Worm (Caenorhabditis elegans) whole organism, L1 larva: ENCODE measurements around the gene adm-2.

Experiments used
- C34B4.2 ChIP-seq: sonication (generic microtip); optimal IDR thresholded peaks from 2 replicates; lab custom pipeline; 2017; ENCODE audit warnings: mild to moderate bottlenecking, missing genetic modification characterization, missing compliant biosample characterization
- aha-1 ChIP-seq: fragments of 150-350 bp; optimal IDR thresholded peaks from 2 replicates; lab custom pipeline; 2014; ENCODE audit warnings: missing biosample characterization, missing genetic modification characterization
- ama-1 ChIP-seq: fragments of 150-350 bp; optimal IDR thresholded peaks from 2 replicates; lab custom pipeline; 2014
- blmp-1 ChIP-seq: fragments of 150-350 bp; optimal IDR thresholded peaks from 2 replicates; lab custom pipeline; 2014; ENCODE audit warnings: missing biosample characterization, missing genetic modification characterization
- ceh-63 ChIP-seq: fragments of 200-800 bp; sonication (Bioruptor generic); optimal IDR thresholded peaks from 2 replicates; lab custom pipeline; 2018; ENCODE audit warnings: mild to moderate bottlenecking, missing genetic modification characterization, missing compliant biosample characterization
- ceh-82 ChIP-seq, 3 experiments: fragments of 150-350 bp in 1 of 3; sonication (generic microtip) in 2 of 3; optimal IDR thresholded peaks; 2 replicates each; lab custom pipeline; 2014 to 2017; ENCODE audit warnings: missing biosample characterization in 3 of 3, missing genetic modification characterization in 3 of 3
- ceh-88 ChIP-seq: fragments of 200-800 bp; sonication (Bioruptor generic); IDR thresholded peaks from 2 replicates; pipeline ENCODE4 v1.3.6; 2022; ENCODE audit warnings: missing genetic modification characterization, missing compliant biosample characterization
- ceh-90 ChIP-seq: sonication (generic microtip); optimal IDR thresholded peaks from 2 replicates; lab custom pipeline; 2016; ENCODE audit warnings: missing genetic modification characterization, missing compliant biosample characterization
- dpl-1 ChIP-seq, 3 experiments: fragments of 150-350 bp in 2 of 3; sonication (generic microtip) in 1 of 3; optimal IDR thresholded peaks; 2 replicates each; lab custom pipeline; 2014 to 2017; ENCODE audit warnings: missing biosample characterization in 3 of 3, missing genetic modification characterization in 3 of 3, missing genetic modification reagents in 3 of 3
- efl-3 ChIP-seq: fragments of 200-800 bp; sonication (Bioruptor generic); optimal IDR thresholded peaks from 2 replicates; lab custom pipeline; 2018; ENCODE audit warnings: mild to moderate bottlenecking, missing genetic modification characterization, missing compliant biosample characterization
- egl-13 ChIP-seq: sonication (generic microtip); optimal IDR thresholded peaks from 2 replicates; lab custom pipeline; 2016; ENCODE audit warnings: missing genotype, missing genetic modification reagents, missing genetic modification characterization, missing compliant biosample characterization
- egl-27 ChIP-seq, 2 experiments: fragments of 150-350 bp in 1 of 2; sonication (generic microtip); optimal IDR thresholded peaks; 3 replicates each; lab custom pipeline; 2017 to 2018; ENCODE audit warnings: missing biosample characterization in 2 of 2, missing genetic modification characterization in 2 of 2, missing genetic modification reagents in 2 of 2
- ets-5 ChIP-seq: fragments of 200-800 bp; sonication (Bioruptor generic); IDR thresholded peaks from 2 replicates; pipeline ENCODE4 v1.3.6; 2022; ENCODE audit warnings: missing genetic modification characterization, missing compliant biosample characterization
- fkh-10 ChIP-seq: sonication (generic microtip); optimal IDR thresholded peaks from 2 replicates; lab custom pipeline; 2017; ENCODE audit warnings: missing biosample characterization, missing genetic modification reagents, missing genetic modification characterization
- fkh-4 ChIP-seq: sonication (generic microtip); optimal IDR thresholded peaks from 2 replicates; lab custom pipeline; 2016; ENCODE audit warnings: missing compliant biosample characterization, missing genetic modification characterization, borderline replicate concordance
- grh-1 ChIP-seq: fragments of 200-800 bp; sonication (Bioruptor generic); IDR thresholded peaks from 2 replicates; pipeline ENCODE4 v1.3.6; 2022; ENCODE audit warnings: missing genetic modification reagents, missing genetic modification characterization, missing compliant biosample characterization
- hlh-17 ChIP-seq: fragments of 200-800 bp; sonication (Bioruptor generic); optimal IDR thresholded peaks from 2 replicates; lab custom pipeline; 2018; ENCODE audit warnings: missing genetic modification characterization, mild to moderate bottlenecking, missing compliant biosample characterization, moderate library complexity, borderline replicate concordance
- isw-1 ChIP-seq: fragments of 200-800 bp; sonication (Bioruptor generic); IDR thresholded peaks from 2 replicates; pipeline ENCODE4 v1.3.6; 2022; ENCODE audit warnings: missing genetic modification characterization, missing compliant biosample characterization
- lin-39 ChIP-seq: fragments of 150-350 bp; optimal IDR thresholded peaks from 2 replicates; lab custom pipeline; 2014; ENCODE audit warnings: missing biosample characterization, missing genetic modification reagents, missing genetic modification characterization
- lir-3 ChIP-seq: sonication (generic microtip); optimal IDR thresholded peaks from 2 replicates; lab custom pipeline; 2016; ENCODE audit warnings: mild to moderate bottlenecking, missing genetic modification characterization, moderate library complexity, missing compliant biosample characterization; ENCODE audit not compliant: poor library complexity
- mab-9 ChIP-seq: fragments of 200-800 bp; sonication (Bioruptor generic); IDR thresholded peaks from 2 replicates; pipeline ENCODE4 v1.3.6; 2022; ENCODE audit warnings: missing genetic modification reagents, missing genetic modification characterization, missing compliant biosample characterization
- mep-1 ChIP-seq: fragments of 150-350 bp; optimal IDR thresholded peaks from 2 replicates; lab custom pipeline; 2014; ENCODE audit warnings: missing biosample characterization, missing genetic modification characterization
- nhr-11 ChIP-seq: fragments of 150-350 bp; optimal IDR thresholded peaks from 2 replicates; lab custom pipeline; 2014; ENCODE audit warnings: missing biosample characterization, missing genetic modification characterization
- nhr-12 ChIP-seq: sonication (generic microtip); optimal IDR thresholded peaks from 2 replicates; lab custom pipeline; 2017; ENCODE audit warnings: missing biosample characterization, missing genetic modification characterization
- nhr-19 ChIP-seq: fragments of 200-800 bp; sonication (Bioruptor generic); conservative IDR thresholded peaks from 2 replicates; pipeline ENCODE4 v1.3.6; 2022; ENCODE audit warnings: missing genetic modification characterization, missing compliant biosample characterization
- nhr-237 ChIP-seq: fragments of 150-350 bp; optimal IDR thresholded peaks from 2 replicates; lab custom pipeline; 2014; ENCODE audit warnings: missing biosample characterization, missing genetic modification characterization
- nhr-28 ChIP-seq: fragments of 150-350 bp; optimal IDR thresholded peaks from 2 replicates; lab custom pipeline; 2014; ENCODE audit warnings: missing biosample characterization, missing genetic modification characterization
- nhr-71 ChIP-seq: sonication (generic microtip); optimal IDR thresholded peaks from 2 replicates; lab custom pipeline; 2016; ENCODE audit warnings: mild to moderate bottlenecking, missing genetic modification characterization, moderate library complexity, missing compliant biosample characterization
- nhr-76 ChIP-seq: sonication (generic microtip); optimal IDR thresholded peaks from 2 replicates; lab custom pipeline; 2017; ENCODE audit warnings: missing biosample characterization, missing genetic modification characterization
- nhr-84 ChIP-seq: sonication (generic microtip); optimal IDR thresholded peaks from 2 replicates; lab custom pipeline; 2017; ENCODE audit warnings: missing biosample characterization, missing genetic modification characterization
- nhr-85 ChIP-seq: sonication (generic microtip); peaks from one replicate; lab custom pipeline; 2016; ENCODE audit warnings: missing genetic modification characterization, inconsistent platforms, missing compliant biosample characterization
- pag-3 ChIP-seq: sonication (generic microtip); optimal IDR thresholded peaks from 2 replicates; lab custom pipeline; 2017; ENCODE audit warnings: missing genetic modification characterization, mild to moderate bottlenecking, missing compliant biosample characterization, antibody characterized with exemption, borderline replicate concordance; ENCODE audit not compliant: insufficient read depth
- pax-3 ChIP-seq: fragments of 200-800 bp; sonication (Bioruptor generic); optimal IDR thresholded peaks from 2 replicates; lab custom pipeline; 2018; ENCODE audit warnings: mild to moderate bottlenecking, missing genetic modification characterization, moderate library complexity, missing compliant biosample characterization
- pqm-1 ChIP-seq: sonication (generic microtip); optimal IDR thresholded peaks from 3 replicates; lab custom pipeline; 2017; ENCODE audit warnings: missing biosample characterization, missing genetic modification characterization
- rnt-1 ChIP-seq: sonication (generic microtip); optimal IDR thresholded peaks from 2 replicates; lab custom pipeline; 2016; ENCODE audit warnings: mild to moderate bottlenecking, missing genetic modification characterization, moderate library complexity, missing compliant biosample characterization
- snpc-4 ChIP-seq: fragments of 150-350 bp; optimal IDR thresholded peaks from 2 replicates; lab custom pipeline; 2014; ENCODE audit warnings: missing biosample characterization, missing genetic modification characterization
- sox-4 ChIP-seq: sonication (generic microtip); optimal IDR thresholded peaks from 2 replicates; lab custom pipeline; 2016; ENCODE audit warnings: missing genetic modification characterization, missing compliant biosample characterization
- sptf-1 ChIP-seq: fragments of 150-350 bp; optimal IDR thresholded peaks from 2 replicates; lab custom pipeline; 2014; ENCODE audit warnings: missing biosample characterization, missing genetic modification characterization
- swsn-7 ChIP-seq: sonication (generic microtip); optimal IDR thresholded peaks from 2 replicates; lab custom pipeline; 2016; ENCODE audit warnings: missing genetic modification characterization, missing compliant biosample characterization
- tbx-2 ChIP-seq: sonication (generic microtip); optimal IDR thresholded peaks from 2 replicates; lab custom pipeline; 2016; ENCODE audit warnings: missing genetic modification characterization, missing compliant biosample characterization
- tlp-1 ChIP-seq: fragments of 150-350 bp; optimal IDR thresholded peaks from 2 replicates; lab custom pipeline; 2014; ENCODE audit warnings: missing biosample characterization, missing genetic modification characterization
- unc-130 ChIP-seq: fragments of 150-350 bp; optimal IDR thresholded peaks from 2 replicates; lab custom pipeline; 2017; ENCODE audit warnings: missing biosample characterization, missing genetic modification characterization, inconsistent platforms
- unc-30 ChIP-seq: sonication (generic microtip); optimal IDR thresholded peaks from 2 replicates; lab custom pipeline; 2017; ENCODE audit warnings: missing biosample characterization, missing genetic modification characterization
- unc-62 ChIP-seq: fragments of 150-350 bp; optimal IDR thresholded peaks from 2 replicates; lab custom pipeline; 2014; ENCODE audit warnings: missing biosample characterization, missing genetic modification reagents, missing genetic modification characterization
- unc-86 ChIP-seq: sonication (generic microtip); optimal IDR thresholded peaks from 2 replicates; lab custom pipeline; 2016; ENCODE audit warnings: missing genetic modification characterization, missing compliant biosample characterization
- unc-98 ChIP-seq: fragments of 200-800 bp; sonication (Bioruptor generic); IDR thresholded peaks from 2 replicates; pipeline ENCODE4 v1.3.6; 2022; ENCODE audit warnings: missing genetic modification characterization, missing compliant biosample characterization
- vab-15 ChIP-seq: sonication (generic microtip); optimal IDR thresholded peaks from 2 replicates; lab custom pipeline; 2017; ENCODE audit warnings: missing genotype, mild to moderate bottlenecking, missing genetic modification characterization, missing compliant biosample characterization
- xbp-1 ChIP-seq: sonication (generic microtip); optimal IDR thresholded peaks from 2 replicates; lab custom pipeline; 2016; ENCODE audit warnings: missing genetic modification characterization, missing compliant biosample characterization
- zip-4 ChIP-seq: fragments of 200-800 bp; sonication (Bioruptor generic); optimal IDR thresholded peaks from 2 replicates; lab custom pipeline; 2018; ENCODE audit warnings: mild to moderate bottlenecking, missing genetic modification characterization, moderate library complexity, missing compliant biosample characterization
- ztf-11 ChIP-seq, 2 experiments: sonication (generic microtip); optimal IDR thresholded peaks; 2 replicates each; lab custom pipeline; 2016 to 2017; ENCODE audit warnings: missing genetic modification characterization in 2 of 2, missing biosample characterization in 1 of 2, missing compliant biosample characterization in 1 of 2

The adm-2 gene

DNA sequence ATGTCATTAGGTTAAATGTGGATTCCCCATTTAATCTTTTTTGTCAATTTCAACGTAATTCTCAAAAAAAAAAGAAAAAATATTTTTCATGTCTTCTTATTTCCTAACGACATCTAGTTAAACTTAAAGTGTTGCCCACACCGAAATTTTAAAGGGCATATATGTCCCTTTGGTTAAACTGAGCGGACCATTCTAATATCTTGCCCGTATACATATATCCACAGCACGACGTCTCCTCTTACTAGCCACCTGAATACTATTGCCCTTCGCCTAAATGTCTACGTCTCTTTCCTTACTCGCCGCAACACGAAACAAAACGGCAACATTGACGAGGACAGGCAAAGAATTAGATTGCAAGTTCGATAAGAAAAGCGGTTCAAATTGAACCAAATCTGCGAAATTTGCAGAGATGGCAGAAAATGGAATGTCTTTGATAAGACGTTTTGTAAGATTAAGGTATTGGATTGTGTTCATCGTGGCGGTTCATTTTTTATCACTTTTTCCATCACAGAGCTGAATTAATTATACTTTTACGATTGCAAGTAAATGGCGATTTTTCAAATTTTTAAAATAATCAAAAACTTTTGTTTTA is 13.0 kb downstream of the adm-2 start (continued):
- TF ChIP-seq isw-1 (GFP tag; lab: Robert Waterston, UW) (peak; percentile 92), ceh-82 (tag; optimal IDR thresholded peaks at IDR 0.05; lab: Kevin White, UChicago) (peak; percentile 98 to 100 (median 99)), ztf-11 (tag; optimal IDR thresholded peaks at IDR 0.05; lab: Kevin White, UChicago) (peak; percentile 93 to 97), ama-1 (lab: Kevin White, UChicago) (peak; percentile 49), lin-39 (tag; lab: Kevin White, UChicago) (peak; percentile 100), nhr-84 (peak; percentile 83), pag-3 (tag; lab: Kevin White, UChicago) (no peak), nhr-28 (tag; lab: Kevin White, UChicago) (peak; percentile 58), egl-13 (tag; lab: Kevin White, UChicago) (peak; percentile 99), grh-1 (peak; percentile 97), nhr-85 (peak; percentile 99), ceh-90 (no peak), nhr-76 (peak; percentile 99), unc-30 (tag; lab: Kevin White, UChicago) (peak; percentile 72), swsn-7 (tag; lab: Kevin White, UChicago) (peak; percentile 99), nhr-12 (tag; lab: Kevin White, UChicago) (peak; percentile 89), mab-9 (GFP tag; lab: Robert Waterston, UW) (peak; percentile 99), nhr-11 (peak; percentile 99), pax-3 (tag; lab: Kevin White, UChicago) (peak; percentile 96), zip-4 (GFP tag; lab: Kevin White, UChicago) (peak; percentile 96), dpl-1 (GFP tag; optimal IDR thresholded peaks at IDR 0.05; lab: Kevin White, UChicago) (peak; percentile 63 to 72 (median 69)), tlp-1 (tag; lab: Kevin White, UChicago) (no peak), tbx-2 (tag; lab: Kevin White, UChicago) (peak; percentile 99), lir-3 (peak; percentile 96), sox-4 (peak; percentile 100), unc-62 (no peak), rnt-1 (tag; lab: Kevin White, UChicago) (peak; percentile 100), ceh-63 (GFP tag; lab: Kevin White, UChicago) (peak; percentile 99), nhr-19 (GFP tag; lab: Robert Waterston, UW) (peak; percentile 99), blmp-1 (tag; lab: Kevin White, UChicago) (peak; percentile 64), C34B4.2 (tag; lab: Kevin White, UChicago) (peak; percentile 64), egl-27 (tag; optimal IDR thresholded peaks at IDR 0.05; lab: Kevin White, UChicago) (peak; percentile 97 to 98), hlh-17 (no peak), fkh-10 (GFP tag; lab: Kevin White, UChicago) (peak; percentile 100), mep-1 (tag; lab: Kevin White, UChicago) (peak; percentile 100), unc-98 (GFP tag; lab: Robert Waterston, UW) (peak; percentile 94), pqm-1 (tag; lab: Kevin White, UChicago) (peak; percentile 36), fkh-4 (tag; lab: Kevin White, UChicago) (peak; percentile 97), nhr-71 (tag; lab: Kevin White, UChicago) (peak; percentile 99), xbp-1 (tag; lab: Kevin White, UChicago) (peak; percentile 98), ceh-88 (peak; percentile 98), aha-1 (tag; lab: Kevin White, UChicago) (peak; percentile 96), sptf-1 (tag; lab: Kevin White, UChicago) (no peak), efl-3 (GFP tag; lab: Kevin White, UChicago) (peak; percentile 99), snpc-4 (tag; lab: Kevin White, UChicago) (peak; percentile 95), ets-5 (peak; percentile 95; the same call in 1 of the 2 replicates), unc-86 (tag; lab: Kevin White, UChicago) (peak; percentile 98), vab-15 (peak; percentile 73), unc-130 (tag; lab: Kevin White, UChicago) (peak; percentile 99), nhr-237 (tag; lab: Kevin White, UChicago) (peak; percentile 97)
